Fruit fly (Drosophila melanogaster) whole organism, embryonic: ENCODE measurements around the gene CAH4.

Experiments
- Bdp1 ChIP-seq: fragments of 200-800 bp; sonication (Bioruptor generic); optimal IDR thresholded peaks from 3 replicates; lab custom pipeline; 2016; ENCODE audit warnings: missing biosample characterization, missing genetic modification characterization
- CG10462 ChIP-seq: fragments of 200-800 bp; sonication (Bioruptor generic); optimal IDR thresholded peaks from 2 replicates; lab custom pipeline; 2016; ENCODE audit warnings: missing biosample characterization, missing genetic modification characterization
- CG12104 ChIP-seq: fragments of 200-800 bp; sonication (Bioruptor generic); optimal IDR thresholded peaks from 3 replicates; lab custom pipeline; 2016; ENCODE audit warnings: missing biosample characterization, missing genetic modification characterization
- CG12236 ChIP-seq: fragments of 200-800 bp; sonication (Bioruptor generic); optimal IDR thresholded peaks from 2 replicates; lab custom pipeline; 2016; ENCODE audit warnings: missing biosample characterization, missing genetic modification characterization
- CG12769 ChIP-seq: fragments of 200-800 bp; sonication (Bioruptor generic); optimal IDR thresholded peaks from 2 replicates; lab custom pipeline; 2019; ENCODE audit warnings: missing biosample characterization, mild to moderate bottlenecking, missing genetic modification characterization, moderate library complexity
- CG14014 ChIP-seq: fragments of 200-800 bp; sonication (Bioruptor generic); IDR thresholded peaks from 2 replicates; pipeline ENCODE4 v1.3.6; 2022; ENCODE audit warnings: missing biosample characterization, missing genetic modification characterization
- CG1603 ChIP-seq: fragments of 200-800 bp; sonication (Bioruptor generic); optimal IDR thresholded peaks from 2 replicates; lab custom pipeline; 2019; ENCODE audit warnings: missing biosample characterization, mild to moderate bottlenecking, missing genetic modification characterization, moderate library complexity
- CG16815 ChIP-seq: fragments of 200-800 bp; sonication (Bioruptor generic); optimal IDR thresholded peaks from 3 replicates; lab custom pipeline; 2017; ENCODE audit warnings: missing biosample characterization, mild to moderate bottlenecking, missing genetic modification characterization
- CG17359 ChIP-seq: fragments of 200-800 bp; sonication (Bioruptor generic); optimal IDR thresholded peaks from 3 replicates; lab custom pipeline; 2018; ENCODE audit warnings: missing biosample characterization, mild to moderate bottlenecking, missing genetic modification characterization, moderate library complexity
- CG18599 ChIP-seq: fragments of 200-800 bp; sonication (Bioruptor generic); optimal IDR thresholded peaks from 3 replicates; lab custom pipeline; 2017; ENCODE audit warnings: missing biosample characterization, missing genetic modification characterization, mild to moderate bottlenecking, moderate library complexity, missing genetic modification reagents
- CG2120 ChIP-seq: fragments of 200-800 bp; sonication (Bioruptor generic); optimal IDR thresholded peaks from 3 replicates; lab custom pipeline; 2016; ENCODE audit warnings: missing biosample characterization, missing genetic modification characterization
- CG2129 ChIP-seq: fragments of 200-800 bp; sonication (Bioruptor generic); IDR thresholded peaks from 2 replicates; pipeline ENCODE4 v1.3.6; 2022; ENCODE audit warnings: missing biosample characterization, missing genetic modification characterization; ENCODE audit not compliant: partially characterized antibody
- CG31441 ChIP-seq: fragments of 200-800 bp; sonication (Bioruptor generic); IDR thresholded peaks from 2 replicates; pipeline ENCODE4 v1.3.6; 2022; ENCODE audit warnings: missing biosample characterization, missing genetic modification characterization
- CG3838 ChIP-seq: fragments of 200-800 bp; sonication (Bioruptor generic); optimal IDR thresholded peaks from 3 replicates; lab custom pipeline; 2016; ENCODE audit warnings: missing biosample characterization, missing genetic modification characterization
- CG6689 ChIP-seq: fragments of 200-800 bp; sonication (Bioruptor generic); IDR thresholded peaks from 2 replicates; pipeline ENCODE4 v1.3.6; 2022; ENCODE audit warnings: missing biosample characterization, missing genetic modification characterization
- CG6765 ChIP-seq: fragments of 200-800 bp; sonication (Bioruptor generic); optimal IDR thresholded peaks from 3 replicates; lab custom pipeline; 2017; ENCODE audit warnings: missing biosample characterization, mild to moderate bottlenecking, missing genetic modification characterization
- CG7556 ChIP-seq: fragments of 200-800 bp; sonication (Bioruptor generic); optimal IDR thresholded peaks from 2 replicates; lab custom pipeline; 2017; ENCODE audit warnings: missing biosample characterization, mild to moderate bottlenecking, missing genetic modification characterization
- CG9727 ChIP-seq: fragments of 200-800 bp; sonication (Bioruptor generic); optimal IDR thresholded peaks from 3 replicates; lab custom pipeline; 2017; ENCODE audit warnings: missing biosample characterization, mild to moderate bottlenecking, missing genetic modification characterization
- Dbx ChIP-seq: fragments of 200-800 bp; sonication (Bioruptor generic); IDR thresholded peaks from 3 replicates; pipeline ENCODE4 v1.3.6; 2022; ENCODE audit warnings: missing biosample characterization, missing genetic modification characterization
- Drgx ChIP-seq: fragments of 200-800 bp; sonication (Bioruptor generic); IDR thresholded peaks from 2 replicates; pipeline ENCODE4 v1.3.6; 2022; ENCODE audit warnings: missing biosample characterization, missing genetic modification characterization
- E2f1 ChIP-seq: fragments of 200-800 bp; sonication (Bioruptor generic); IDR thresholded peaks from 2 replicates; pipeline ENCODE4 v1.3.6; 2022; ENCODE audit warnings: missing biosample characterization, missing genetic modification characterization
- ERR ChIP-seq: fragments of 200-800 bp; sonication (Bioruptor generic); optimal IDR thresholded peaks from 2 replicates; lab custom pipeline; 2016; ENCODE audit warnings: missing biosample characterization, missing genetic modification characterization
- Eip74EF ChIP-seq, 2 experiments: fragments of 200-800 bp in 1 of 2; fragments of >200 bp in 1 of 2; sonication (Bioruptor generic) in 1 of 2; optimal IDR thresholded peaks; 2 replicates each; lab custom pipeline; 2017 to 2019; ENCODE audit warnings: missing biosample characterization in 2 of 2, missing genetic modification characterization in 2 of 2, mild to moderate bottlenecking in 1 of 2, moderate library complexity in 1 of 2
- Ets65A ChIP-seq: fragments of 200-800 bp; sonication (Bioruptor generic); peaks from one replicate; lab custom pipeline; 2016; ENCODE audit warnings: missing biosample characterization, missing genetic modification characterization
- HLH54F ChIP-seq: fragments of 200-800 bp; sonication (Bioruptor generic); optimal IDR thresholded peaks from 3 replicates; lab custom pipeline; 2016; ENCODE audit warnings: missing biosample characterization, missing genetic modification characterization
- Med ChIP-seq: fragments of 200-800 bp; sonication (Bioruptor generic); peaks from one replicate; lab custom pipeline; 2016; ENCODE audit warnings: missing biosample characterization, missing genetic modification characterization, mild to moderate bottlenecking, inconsistent platforms, moderate library complexity
- NFAT ChIP-seq: fragments of 200-800 bp; sonication (Bioruptor generic); IDR thresholded peaks from 2 replicates; pipeline ENCODE4 v1.3.6; 2022; ENCODE audit warnings: missing biosample characterization, missing genetic modification characterization
- Neu2 ChIP-seq: fragments of 200-800 bp; sonication (Bioruptor generic); optimal IDR thresholded peaks from 3 replicates; lab custom pipeline; 2016; ENCODE audit warnings: missing biosample characterization, missing genetic modification characterization, borderline replicate concordance
- Optix ChIP-seq: fragments of 200-800 bp; sonication (Bioruptor generic); IDR thresholded peaks from 3 replicates; pipeline ENCODE4 v1.3.6; 2022; ENCODE audit warnings: missing biosample characterization, missing genetic modification characterization
- Pdp1 ChIP-seq, 2 experiments: fragments of 200-800 bp; sonication (Bioruptor generic); optimal IDR thresholded peaks; 3 replicates each; lab custom pipeline; 2016; ENCODE audit warnings: missing biosample characterization in 2 of 2, missing genetic modification characterization in 2 of 2, mild to moderate bottlenecking in 1 of 2, moderate library complexity in 1 of 2
- Sox102F ChIP-seq: fragments of 200-800 bp; sonication (Bioruptor generic); optimal IDR thresholded peaks from 2 replicates; lab custom pipeline; 2018; ENCODE audit warnings: missing biosample characterization, mild to moderate bottlenecking, missing genetic modification characterization, moderate library complexity
- az2 ChIP-seq: fragments of 200-800 bp; sonication (Bioruptor generic); optimal IDR thresholded peaks from 3 replicates; lab custom pipeline; 2016; ENCODE audit warnings: missing biosample characterization, missing genetic modification characterization
- bsh ChIP-seq, 2 experiments: fragments of 200-800 bp; sonication (Bioruptor generic); optimal IDR thresholded peaks; 2 replicates each; lab custom pipeline; 2017 to 2018; ENCODE audit warnings: mild to moderate bottlenecking in 2 of 2, missing biosample characterization in 2 of 2, missing genetic modification characterization in 2 of 2, moderate library complexity in 1 of 2
- cato ChIP-seq: fragments of 200-800 bp; sonication (Bioruptor generic); optimal IDR thresholded peaks from 2 replicates; lab custom pipeline; 2016; ENCODE audit warnings: missing biosample characterization, missing genetic modification characterization, borderline replicate concordance
- chinmo ChIP-seq: fragments of 200-800 bp; sonication (Bioruptor generic); IDR thresholded peaks from 4 replicates; pipeline ENCODE4 v1.3.6; 2022; ENCODE audit warnings: missing biosample characterization, missing genetic modification characterization; ENCODE audit not compliant: partially characterized antibody
- chm ChIP-seq: fragments of 200-800 bp; sonication (Bioruptor generic); IDR thresholded peaks from 2 replicates; pipeline ENCODE4 v1.3.6; 2022; ENCODE audit warnings: missing biosample characterization, missing genetic modification characterization
- crp ChIP-seq, 2 experiments: fragments of 200-800 bp; sonication (Bioruptor generic); optimal IDR thresholded peaks; 2 replicates in 1 of 2; 3 replicates in 1 of 2; lab custom pipeline; 2017; ENCODE audit warnings: missing biosample characterization in 2 of 2, missing genetic modification characterization in 2 of 2, mild to moderate bottlenecking in 1 of 2, moderate library complexity in 1 of 2
- fd102C ChIP-seq: fragments of 200-800 bp; sonication (Bioruptor generic); optimal IDR thresholded peaks from 2 replicates; lab custom pipeline; 2018; ENCODE audit warnings: missing biosample characterization, mild to moderate bottlenecking, missing genetic modification characterization, moderate library complexity
- gcm ChIP-seq: fragments of 200-800 bp; sonication (Bioruptor generic); optimal IDR thresholded peaks from 2 replicates; lab custom pipeline; 2019; ENCODE audit warnings: missing biosample characterization, mild to moderate bottlenecking, missing genetic modification characterization, moderate library complexity
- gt ChIP-seq: fragments of 200-800 bp; sonication (Bioruptor generic); IDR thresholded peaks from 2 replicates; pipeline ENCODE4 v1.3.6; 2022; ENCODE audit warnings: missing biosample characterization, missing genetic modification characterization
- kah ChIP-seq: fragments of 200-800 bp; sonication (Bioruptor generic); optimal IDR thresholded peaks from 2 replicates; lab custom pipeline; 2018; ENCODE audit warnings: missing biosample characterization, mild to moderate bottlenecking, missing genetic modification characterization
- lmd ChIP-seq: fragments of 200-800 bp; sonication (Bioruptor generic); IDR thresholded peaks from 2 replicates; pipeline ENCODE4 v1.3.6; 2022; ENCODE audit warnings: missing biosample characterization, missing genetic modification characterization
- phol ChIP-seq: fragments of 200-800 bp; sonication (Bioruptor generic); optimal IDR thresholded peaks from 3 replicates; lab custom pipeline; 2018; ENCODE audit warnings: missing biosample characterization, mild to moderate bottlenecking, missing genetic modification characterization, moderate library complexity
- pzg ChIP-seq: fragments of 200-800 bp; sonication (Bioruptor generic); optimal IDR thresholded peaks from 3 replicates; lab custom pipeline; 2018; ENCODE audit warnings: missing biosample characterization, mild to moderate bottlenecking, missing genetic modification characterization, moderate library complexity
- sens ChIP-seq: fragments of 200-800 bp; sonication (Bioruptor generic); peaks from one replicate; lab custom pipeline; 2016; ENCODE audit warnings: missing biosample characterization, missing genetic modification characterization
- so ChIP-seq: fragments of 200-800 bp; sonication (Bioruptor generic); IDR thresholded peaks from 3 replicates; pipeline ENCODE4 v1.3.6; 2022; ENCODE audit warnings: missing biosample characterization, missing genetic modification characterization
- sr ChIP-seq: fragments of 200-800 bp; sonication (Bioruptor generic); IDR thresholded peaks from 3 replicates; pipeline ENCODE4 v1.3.6; 2022; ENCODE audit warnings: missing biosample characterization, missing genetic modification characterization
- trem ChIP-seq: fragments of 200-800 bp; optimal IDR thresholded peaks from 3 replicates; lab custom pipeline; 2019; ENCODE audit warnings: missing biosample characterization, mild to moderate bottlenecking, missing genetic modification characterization, moderate library complexity
- zfh1 ChIP-seq: fragments of 200-800 bp; sonication (Bioruptor generic); IDR thresholded peaks from 3 replicates; pipeline ENCODE4 v1.3.6; 2022; ENCODE audit warnings: missing biosample characterization, missing genetic modification characterization

The CAH4 gene

DNA sequence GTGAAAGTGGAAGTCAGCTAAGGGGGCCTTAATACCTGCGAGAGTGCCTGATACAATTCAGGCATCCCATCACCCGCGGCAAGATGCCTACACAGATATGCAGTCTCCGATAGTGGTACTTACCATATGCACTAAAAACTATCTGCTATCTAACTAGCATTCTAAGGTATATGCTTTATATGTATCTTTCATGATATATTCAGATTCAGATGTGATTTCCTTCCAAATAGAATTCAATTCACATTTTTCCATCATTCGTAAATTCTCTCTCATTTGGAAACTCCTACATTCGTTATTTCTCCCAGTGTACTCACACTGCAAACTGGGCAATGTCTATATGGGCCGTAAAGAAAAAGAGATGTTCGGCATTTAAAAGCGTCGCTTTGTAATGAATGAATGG lies 29.1 kb upstream of the CAH4 start (continued):
- no peak for TF ChIP-seq CG18599 (GFP tag; lab: Kevin White, UChicago)
- TF ChIP-seq Drgx = peak; percentile 47
- TF ChIP-seq Bdp1 (GFP tag; lab: Kevin White, UChicago) = no peak
- no peak for TF ChIP-seq CG14014 (GFP tag; lab: Robert Waterston, UW)
- no peak for TF ChIP-seq CG12236
- TF ChIP-seq zfh1 (GFP tag; lab: Robert Waterston, UW) = 0 out of 3 replicates have a peak, but pooled peaks have one; percentile 8
- peak; percentile 19; the same call in 1 of the 2 replicates for TF ChIP-seq lmd (GFP tag; lab: Robert Waterston, UW)
- TF ChIP-seq Neu2 (GFP tag; lab: Kevin White, UChicago) = no peak
- TF ChIP-seq Sox102F (GFP tag; lab: Kevin White, UChicago) = peak; percentile 58
- peak; percentile 16 for TF ChIP-seq az2 (GFP tag; lab: Kevin White, UChicago)
- TF ChIP-seq CG6689 = peak; percentile 17; the same call in 1 of the 2 replicates
- TF ChIP-seq bsh (GFP tag; optimal IDR thresholded peaks at IDR 0.05; lab: Kevin White, UChicago) = peak in 1 of 2 experiments; percentile 26
- TF ChIP-seq Med = peak; percentile 54
- peak; percentile 27 for TF ChIP-seq phol (tag; lab: Kevin White, UChicago)
- TF ChIP-seq sens (GFP tag; lab: Kevin White, UChicago) = peak; percentile 54

DNA sequence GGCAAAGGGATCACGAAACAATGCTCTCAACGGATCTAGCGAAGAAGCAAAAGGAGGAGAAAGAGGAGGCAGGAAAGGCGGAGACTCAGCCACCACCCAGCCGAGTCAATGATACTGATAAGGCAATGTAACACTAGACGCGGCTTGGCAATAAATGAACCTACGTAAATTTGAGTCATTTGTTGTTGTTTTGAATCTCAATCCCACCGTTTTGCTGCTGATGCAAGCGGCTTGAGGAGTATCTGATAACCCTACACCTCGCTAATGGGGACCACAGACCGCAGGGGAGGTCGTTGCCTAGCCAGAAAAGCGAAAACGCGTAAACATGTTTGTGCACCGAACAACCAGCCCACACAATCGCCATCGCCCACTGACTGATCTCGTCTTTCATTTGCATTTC lies 21.3 kb upstream of the CAH4 start:
- no peak for TF ChIP-seq Dbx
- TF ChIP-seq fd102C (GFP tag; lab: Kevin White, UChicago) = no peak
- no peak for TF ChIP-seq CG17359
- no peak for TF ChIP-seq CG2120 (GFP tag; lab: Kevin White, UChicago)
- TF ChIP-seq Pdp1 (GFP tag; optimal IDR thresholded peaks at IDR 0.05; lab: Kevin White, UChicago) = peak in 1 of 2 experiments; percentile 5
- no peak for TF ChIP-seq CG3838 (GFP tag; lab: Kevin White, UChicago)
- TF ChIP-seq CG31441 (GFP tag; lab: Robert Waterston, UW) = no peak
- no peak for TF ChIP-seq CG10462
- no peak for TF ChIP-seq CG1603
- TF ChIP-seq CG16815 = no peak
- no peak for TF ChIP-seq cato (GFP tag; lab: Kevin White, UChicago)
- TF ChIP-seq sr (GFP tag; lab: Robert Waterston, UW) = peak; percentile 53
- TF ChIP-seq crp (GFP tag; optimal IDR thresholded peaks at IDR 0.05; lab: Kevin White, UChicago) = no peak
- TF ChIP-seq CG6765 = no peak
- no peak for TF ChIP-seq chm (GFP tag; lab: Robert Waterston, UW)
- no peak for TF ChIP-seq CG9727 (GFP tag; lab: Kevin White, UChicago)
- TF ChIP-seq chinmo (GFP tag; lab: Robert Waterston, UW) = 0 out of 4 replicates have a peak, but pooled peaks have one; percentile 37
- no peak for TF ChIP-seq gt (GFP tag; lab: Robert Waterston, UW)

DNA sequence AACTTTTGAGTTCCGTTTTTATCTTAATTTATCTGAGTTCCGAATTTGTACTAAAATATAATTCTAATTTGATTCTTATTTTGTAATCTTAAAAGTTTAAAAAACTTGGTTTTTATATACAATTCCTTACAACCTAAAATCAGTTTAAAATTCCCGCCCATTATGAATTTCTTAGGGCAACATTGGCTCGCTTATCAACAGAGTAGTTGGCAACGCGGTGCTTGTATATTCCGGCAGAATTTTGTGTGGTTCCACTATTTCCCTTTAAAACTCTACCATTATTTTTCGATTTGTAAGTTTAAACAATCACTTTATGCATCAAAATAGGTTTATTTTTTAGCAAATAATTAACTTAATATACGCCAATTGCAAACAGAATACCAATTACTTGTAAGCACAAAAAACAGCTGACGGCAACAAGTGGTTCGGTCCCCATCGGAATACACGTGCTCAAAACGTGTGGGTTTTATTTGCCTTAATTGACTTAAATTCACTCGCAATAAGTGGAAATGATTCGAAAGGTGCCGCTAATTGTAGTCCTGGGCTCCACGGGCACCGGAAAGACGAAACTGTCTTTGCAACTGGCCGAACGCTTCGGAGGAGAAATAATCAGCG lies 19.6 kb upstream of the CAH4 start, which contains the start of the genes CG11089 and CG31381:
TSS of gene CG11089 (plus strand) at position 203 of the 615 bp plus-strand sequence.
TSS of gene CG31381 (plus strand) at position 203 of the 615 bp plus-strand sequence.
- no peak for TF ChIP-seq gcm (GFP tag; lab: Kevin White, UChicago)
- TF ChIP-seq ERR (GFP tag; lab: Kevin White, UChicago) = no peak
- TF ChIP-seq CG12769 (tag; lab: Kevin White, UChicago) = no peak
- TF ChIP-seq CG2129 (GFP tag; lab: Robert Waterston, UW) = no peak
- peak; percentile 14 for TF ChIP-seq Ets65A (GFP tag; lab: Kevin White, UChicago)
- TF ChIP-seq so (GFP tag; lab: Robert Waterston, UW) = no peak
- TF ChIP-seq phol (tag; lab: Kevin White, UChicago) = peak; percentile 21
- TF ChIP-seq CG12104 = peak; percentile 38
- no peak for TF ChIP-seq Eip74EF (GFP tag; optimal IDR thresholded peaks at IDR 0.05; lab: Kevin White, UChicago)
- TF ChIP-seq E2f1 (GFP tag; lab: Robert Waterston, UW) = no peak
- TF ChIP-seq Optix (GFP tag; lab: Robert Waterston, UW) = no peak
- TF ChIP-seq HLH54F = no peak
- peak; percentile 50 for TF ChIP-seq pzg (GFP tag; lab: Kevin White, UChicago)
- peak; percentile 99 for TF ChIP-seq kah (GFP tag; lab: Kevin White, UChicago)
- TF ChIP-seq CG7556 = peak; percentile 24
- TF ChIP-seq trem (tag; lab: Kevin White, UChicago) = peak; percentile 34
- no peak for TF ChIP-seq NFAT (GFP tag; lab: Robert Waterston, UW)
